Fruit fly (Drosophila melanogaster): ENCODE measurements around the gene CG14020.

CG14020 gene

dm6 chr2L:5517393-5517792, at the start of gene CG14020:
TSS of gene CG14020 (plus strand) at chr2L:5517737.
- no peak for TF ChIP-seq CG1620 (GFP tag; optimal IDR thresholded peaks at IDR 0.05)
- TF ChIP-seq toe (GFP tag; optimal IDR thresholded peaks at IDR 0.05), result no peak
- TF ChIP-seq ovo (GFP tag; optimal IDR thresholded peaks at IDR 0.05), result no peak
- TF ChIP-seq CG11617 (GFP tag; optimal IDR thresholded peaks at IDR 0.05), result no peak
- TF ChIP-seq cnc (optimal IDR thresholded peaks at IDR 0.05), result no peak
- TF ChIP-seq CG14711 (tag; optimal IDR thresholded peaks at IDR 0.05), result no peak
- no peak for TF ChIP-seq Hr96 (GFP tag; optimal IDR thresholded peaks at IDR 0.05)
- TF ChIP-seq CG33017 (tag; optimal IDR thresholded peaks at IDR 0.05), result no peak
- TF ChIP-seq CG12768 (GFP tag; optimal IDR thresholded peaks at IDR 0.05), result no peak
- TF ChIP-seq CG7045 (GFP tag; optimal IDR thresholded peaks at IDR 0.05), result no peak
- TF ChIP-seq cic (GFP tag; optimal IDR thresholded peaks at IDR 0.05), result no peak
- TF ChIP-seq tj (GFP tag; optimal IDR thresholded peaks at IDR 0.05), result no peak
- TF ChIP-seq pad (GFP tag; optimal IDR thresholded peaks at IDR 0.05), result no peak
- TF ChIP-seq Crg-1 (GFP tag; optimal IDR thresholded peaks at IDR 0.05), result no peak
- TF ChIP-seq kay (GFP tag; ENCODE audit: borderline replicate concordance), result no peak

dm6 chr2L:5467857-5468256, 49.7 kb upstream of the CG14020 start:
- TF ChIP-seq CG1620 (GFP tag; optimal IDR thresholded peaks at IDR 0.05), result no peak
- TF ChIP-seq CG12768 (GFP tag; optimal IDR thresholded peaks at IDR 0.05), result no peak
- no peak for TF ChIP-seq tj (GFP tag; optimal IDR thresholded peaks at IDR 0.05)
- no peak for TF ChIP-seq kay (GFP tag; ENCODE audit: borderline replicate concordance)

DNA sequence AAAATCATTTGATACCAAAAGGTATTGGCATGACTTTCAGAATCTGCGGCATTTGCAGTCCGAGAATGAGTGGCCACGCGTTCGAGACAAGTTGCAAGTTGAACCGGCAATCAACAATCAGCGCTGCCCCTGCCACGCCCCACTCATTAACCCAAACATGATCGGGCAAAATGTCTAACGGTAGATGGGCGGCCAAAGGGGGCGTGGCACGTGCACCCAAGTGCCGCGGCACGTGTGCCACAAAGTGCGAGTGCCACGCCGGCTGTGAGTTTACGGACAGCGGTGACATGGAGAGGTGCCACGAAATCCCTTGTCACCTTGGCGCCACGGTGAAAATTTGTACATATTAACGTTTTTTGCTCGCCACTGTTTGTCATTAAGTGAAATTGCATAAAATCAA, 48.1 kb upstream of the CG14020 start:
- TF ChIP-seq CG1620 (GFP tag; optimal IDR thresholded peaks at IDR 0.05) (no peak), Crg-1 (GFP tag; optimal IDR thresholded peaks at IDR 0.05) (no peak), CG7045 (GFP tag; optimal IDR thresholded peaks at IDR 0.05) (no peak), pad (GFP tag; optimal IDR thresholded peaks at IDR 0.05) (no peak), ovo (GFP tag; optimal IDR thresholded peaks at IDR 0.05) (no peak), Mnt (GFP tag; optimal IDR thresholded peaks at IDR 0.05) (no peak), Clk (GFP tag; optimal IDR thresholded peaks at IDR 0.05) (no peak), CG33017 (tag; optimal IDR thresholded peaks at IDR 0.05) (no peak), bab1 (GFP tag; optimal IDR thresholded peaks at IDR 0.05) (no peak), CG7101 (tag; optimal IDR thresholded peaks at IDR 0.05) (no peak), toe (GFP tag; optimal IDR thresholded peaks at IDR 0.05) (no peak)

DNA sequence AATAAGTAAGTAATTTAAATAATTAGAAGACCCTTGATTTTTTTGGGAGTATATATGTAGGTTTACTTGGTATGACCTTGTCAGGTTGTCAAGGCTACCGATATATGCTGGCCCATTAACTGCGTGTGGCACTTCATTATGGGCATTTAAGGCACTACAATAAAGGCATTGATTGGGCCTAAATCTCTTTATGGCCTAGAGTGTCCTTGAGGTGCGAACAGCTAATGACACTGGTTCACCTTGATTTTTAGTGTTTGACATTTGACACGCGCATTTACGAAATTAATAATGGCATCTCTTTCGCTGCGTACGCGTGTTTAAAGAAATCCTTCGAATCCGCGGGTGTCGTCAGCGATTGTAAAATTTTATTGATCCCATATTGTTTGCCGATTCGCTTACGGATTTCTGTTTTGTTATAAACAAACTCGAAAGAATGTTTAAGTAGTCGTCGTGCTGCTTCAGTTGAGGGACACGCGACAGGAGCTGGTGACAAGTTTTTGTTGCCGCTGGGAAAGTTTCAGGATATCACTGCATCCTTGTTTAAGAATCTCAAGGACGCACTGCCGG, 43.6 kb upstream of the CG14020 start:
- TF ChIP-seq CG11617 (GFP tag; optimal IDR thresholded peaks at IDR 0.05), result no peak

DNA sequence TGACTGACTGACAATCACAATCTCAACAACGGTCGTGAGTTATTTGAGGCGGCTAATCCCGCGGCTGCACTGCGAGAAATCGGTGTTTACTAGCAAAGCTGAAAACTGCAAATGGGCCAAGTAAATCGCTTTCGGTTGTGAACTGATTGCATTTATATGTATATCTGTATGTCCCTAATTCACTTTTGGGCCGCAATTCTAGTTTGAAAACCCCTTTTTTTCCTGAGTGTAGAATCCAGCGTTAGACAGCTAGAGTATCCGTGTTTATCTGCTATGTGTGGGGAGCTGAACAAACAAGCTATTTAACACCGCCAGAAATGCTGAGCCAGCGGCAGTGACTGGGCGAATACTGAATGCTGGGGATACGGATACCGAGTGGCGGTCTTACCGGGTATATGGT, 40.8 kb upstream of the CG14020 start:
- peak in 1 of 2 experiments; percentile 33 for TF ChIP-seq cnc (optimal IDR thresholded peaks at IDR 0.05)
- TF ChIP-seq cic (GFP tag; optimal IDR thresholded peaks at IDR 0.05), result no peak
- peak; percentile 29 for TF ChIP-seq CG7101 (tag; optimal IDR thresholded peaks at IDR 0.05)
- no peak for TF ChIP-seq kay (GFP tag; ENCODE audit: borderline replicate concordance)
- no peak for TF ChIP-seq Clk (GFP tag; optimal IDR thresholded peaks at IDR 0.05)
- no peak for TF ChIP-seq CG33017 (tag; optimal IDR thresholded peaks at IDR 0.05)
- TF ChIP-seq bab1 (GFP tag; optimal IDR thresholded peaks at IDR 0.05), result no peak
- TF ChIP-seq ovo (GFP tag; optimal IDR thresholded peaks at IDR 0.05), result no peak
- TF ChIP-seq CG1620 (GFP tag; optimal IDR thresholded peaks at IDR 0.05), result no peak
- TF ChIP-seq tj (GFP tag; optimal IDR thresholded peaks at IDR 0.05), result peak; percentile 63
- TF ChIP-seq toe (GFP tag; optimal IDR thresholded peaks at IDR 0.05), result no peak
- TF ChIP-seq pad (GFP tag; optimal IDR thresholded peaks at IDR 0.05), result peak; percentile 1

DNA sequence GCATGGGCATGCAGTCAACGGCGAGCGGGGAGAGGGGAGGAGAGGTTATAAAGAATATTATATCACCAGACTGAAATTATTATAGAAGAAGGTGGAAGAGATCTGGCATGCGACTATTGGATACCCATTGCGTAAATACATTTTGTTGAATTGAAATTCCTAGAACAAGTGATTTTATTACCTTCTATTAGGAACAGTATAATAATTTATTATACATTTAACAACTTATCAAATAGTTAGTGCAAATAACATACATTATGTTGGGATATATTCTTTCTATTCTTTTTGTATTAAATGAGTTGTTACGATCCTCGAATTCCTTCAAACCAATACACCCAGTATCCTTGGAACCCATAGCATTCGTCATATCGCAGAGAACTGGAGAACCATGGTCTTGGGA, 39.3 kb upstream of the CG14020 start:
- TF ChIP-seq cnc (optimal IDR thresholded peaks at IDR 0.05) (no peak), ovo (GFP tag; optimal IDR thresholded peaks at IDR 0.05) (no peak), CG7045 (GFP tag; optimal IDR thresholded peaks at IDR 0.05) (no peak), CG7101 (tag; optimal IDR thresholded peaks at IDR 0.05) (no peak), Crg-1 (GFP tag; optimal IDR thresholded peaks at IDR 0.05) (no peak)

dm6 chr2L:5479128-5479527, 38.4 kb upstream of the CG14020 start:
- TF ChIP-seq cnc (optimal IDR thresholded peaks at IDR 0.05) (no peak), kay (GFP tag; ENCODE audit: borderline replicate concordance) (no peak), cic (GFP tag; optimal IDR thresholded peaks at IDR 0.05) (no peak), pad (GFP tag; optimal IDR thresholded peaks at IDR 0.05) (no peak), Crg-1 (GFP tag; optimal IDR thresholded peaks at IDR 0.05) (no peak), CG33017 (tag; optimal IDR thresholded peaks at IDR 0.05) (no peak), toe (GFP tag; optimal IDR thresholded peaks at IDR 0.05) (no peak), Mnt (GFP tag; optimal IDR thresholded peaks at IDR 0.05) (no peak), CG11617 (GFP tag; optimal IDR thresholded peaks at IDR 0.05) (no peak), tj (GFP tag; optimal IDR thresholded peaks at IDR 0.05) (no peak)

- TF ChIP-seq CG7045 (GFP tag; optimal IDR thresholded peaks at IDR 0.05), result no peak
- TF ChIP-seq CG7101 (tag; optimal IDR thresholded peaks at IDR 0.05), result no peak
- TF ChIP-seq ovo (GFP tag; optimal IDR thresholded peaks at IDR 0.05), result no peak
- TF ChIP-seq cic (GFP tag; optimal IDR thresholded peaks at IDR 0.05), result no peak
- TF ChIP-seq Mnt (GFP tag; optimal IDR thresholded peaks at IDR 0.05), result no peak
Observed at dm6 chr2L:5479971-5480370, 37.6 kb upstream of the CG14020 start.

Measured in whole organism, adult.